Worm (Caenorhabditis elegans) whole organism, late embryonic: ENCODE results near the gene F41G3.3.
A peak's percentile ranks its signal among the peaks of the same experiment; 100 is the strongest.

Experiments
- C08G9.2 ChIP-seq: sonication (generic microtip); optimal IDR thresholded peaks from 2 replicates; lab custom pipeline; 2016; ENCODE audit warnings: mild to moderate bottlenecking, missing genetic modification characterization, moderate library complexity, missing compliant biosample characterization
- F13H6.1 ChIP-seq: sonication (generic microtip); optimal IDR thresholded peaks from 2 replicates; lab custom pipeline; 2016; ENCODE audit warnings: missing genetic modification characterization, missing compliant biosample characterization
- T23F11.4 ChIP-seq: fragments of 200-800 bp; sonication (Bioruptor generic); optimal IDR thresholded peaks from 2 replicates; lab custom pipeline; 2018; ENCODE audit warnings: mild to moderate bottlenecking, missing genetic modification characterization, missing compliant biosample characterization
- Y22D7AL.16 ChIP-seq: sonication (generic microtip); optimal IDR thresholded peaks from 2 replicates; lab custom pipeline; 2016; ENCODE audit warnings: missing genetic modification characterization, missing compliant biosample characterization
- ama-1 ChIP-seq: fragments of 150-350 bp; optimal IDR thresholded peaks from 2 replicates; lab custom pipeline; 2014
- ceh-18 ChIP-seq: sonication (generic microtip); optimal IDR thresholded peaks from 2 replicates; lab custom pipeline; 2016; ENCODE audit warnings: missing genetic modification characterization, missing compliant biosample characterization
- ceh-19 ChIP-seq: fragments of 200-800 bp; sonication (Bioruptor generic); optimal IDR thresholded peaks from 2 replicates; lab custom pipeline; 2018; ENCODE audit warnings: mild to moderate bottlenecking, missing genetic modification characterization, missing compliant biosample characterization
- ceh-2 ChIP-seq: sonication (generic microtip); optimal IDR thresholded peaks from 2 replicates; lab custom pipeline; 2016; ENCODE audit warnings: missing genotype, missing genetic modification characterization, missing compliant biosample characterization
- ceh-31 ChIP-seq: sonication (generic microtip); optimal IDR thresholded peaks from 2 replicates; lab custom pipeline; 2016; ENCODE audit warnings: missing genetic modification characterization, missing compliant biosample characterization
- ceh-34 ChIP-seq: sonication (generic microtip); optimal IDR thresholded peaks from 2 replicates; lab custom pipeline; 2016; ENCODE audit warnings: mild to moderate bottlenecking, missing genetic modification characterization, missing compliant biosample characterization
- ceh-45 ChIP-seq: fragments of 200-800 bp; sonication (Bioruptor generic); IDR thresholded peaks from 2 replicates; pipeline ENCODE4 v1.3.6; 2022; ENCODE audit warnings: missing genetic modification reagents, missing genetic modification characterization, missing compliant biosample characterization
- ceh-48 ChIP-seq: sonication (generic microtip); optimal IDR thresholded peaks from 2 replicates; lab custom pipeline; 2016; ENCODE audit warnings: missing genetic modification characterization, inconsistent platforms, missing compliant biosample characterization
- ceh-6 ChIP-seq: fragments of 200-800 bp; sonication (Bioruptor generic); optimal IDR thresholded peaks from 2 replicates; lab custom pipeline; 2018; ENCODE audit warnings: mild to moderate bottlenecking, missing genetic modification characterization, missing compliant biosample characterization
- che-1 ChIP-seq: sonication (generic microtip); optimal IDR thresholded peaks from 2 replicates; lab custom pipeline; 2016; ENCODE audit warnings: mild to moderate bottlenecking, missing genetic modification characterization, missing compliant biosample characterization
- elt-2 ChIP-seq: sonication (generic microtip); optimal IDR thresholded peaks from 2 replicates; lab custom pipeline; 2016; ENCODE audit warnings: missing genetic modification reagents, missing genetic modification characterization, missing compliant biosample characterization
- elt-4 ChIP-seq: sonication (generic microtip); optimal IDR thresholded peaks from 2 replicates; lab custom pipeline; 2016; ENCODE audit warnings: missing genetic modification characterization, missing compliant biosample characterization
- ets-4 ChIP-seq: sonication (generic microtip); optimal IDR thresholded peaks from 2 replicates; lab custom pipeline; 2016; ENCODE audit warnings: missing genetic modification characterization, missing compliant biosample characterization
- fkh-10 ChIP-seq: fragments of 150-350 bp; optimal IDR thresholded peaks from 2 replicates; lab custom pipeline; 2014; ENCODE audit warnings: missing biosample characterization, missing genetic modification reagents, missing genetic modification characterization
- fkh-6 ChIP-seq: sonication (generic microtip); optimal IDR thresholded peaks from 2 replicates; lab custom pipeline; 2016; ENCODE audit warnings: missing genetic modification characterization, missing compliant biosample characterization
- hlh-15 ChIP-seq: sonication (generic microtip); optimal IDR thresholded peaks from 2 replicates; lab custom pipeline; 2016; ENCODE audit warnings: missing genetic modification characterization, missing compliant biosample characterization
- hlh-30 ChIP-seq: sonication (generic microtip); optimal IDR thresholded peaks from 2 replicates; lab custom pipeline; 2017; ENCODE audit warnings: antibody characterized with exemption, missing genetic modification characterization, missing compliant biosample characterization; ENCODE audit not compliant: insufficient read depth
- hlh-8 ChIP-seq: sonication (generic microtip); optimal IDR thresholded peaks from 2 replicates; lab custom pipeline; 2016; ENCODE audit warnings: missing genotype, missing genetic modification characterization, missing compliant biosample characterization
- lim-6 ChIP-seq: sonication (generic microtip); optimal IDR thresholded peaks from 2 replicates; lab custom pipeline; 2016; ENCODE audit warnings: missing genetic modification characterization, missing compliant biosample characterization
- lin-11 ChIP-seq: fragments of 200-800 bp; sonication (Bioruptor generic); optimal IDR thresholded peaks from 2 replicates; lab custom pipeline; 2018; ENCODE audit warnings: mild to moderate bottlenecking, missing genetic modification characterization, missing compliant biosample characterization
- madf-2 ChIP-seq: sonication (generic microtip); optimal IDR thresholded peaks from 2 replicates; lab custom pipeline; 2017; ENCODE audit warnings: missing genetic modification characterization, missing compliant biosample characterization
- mec-3 ChIP-seq: sonication (generic microtip); optimal IDR thresholded peaks from 2 replicates; lab custom pipeline; 2016; ENCODE audit warnings: borderline replicate concordance, missing genetic modification characterization, missing compliant biosample characterization
- nfya-1 ChIP-seq: sonication (generic microtip); optimal IDR thresholded peaks from 2 replicates; lab custom pipeline; 2017; ENCODE audit warnings: missing genetic modification characterization, mild to moderate bottlenecking, missing compliant biosample characterization, antibody characterized with exemption, moderate library complexity
- nhr-11 ChIP-seq: fragments of 150-350 bp; optimal IDR thresholded peaks from 2 replicates; lab custom pipeline; 2014; ENCODE audit warnings: missing biosample characterization, missing genetic modification characterization
- nhr-232 ChIP-seq: sonication (generic microtip); optimal IDR thresholded peaks from 2 replicates; lab custom pipeline; 2016; ENCODE audit warnings: missing genetic modification characterization, missing compliant biosample characterization
- npax-4 ChIP-seq: sonication (generic microtip); optimal IDR thresholded peaks from 2 replicates; lab custom pipeline; 2016; ENCODE audit warnings: missing genetic modification characterization, missing compliant biosample characterization
- odd-2 ChIP-seq: sonication (generic microtip); optimal IDR thresholded peaks from 2 replicates; lab custom pipeline; 2017; ENCODE audit warnings: antibody characterized with exemption, mild to moderate bottlenecking, missing genetic modification characterization, missing compliant biosample characterization
- pag-3 ChIP-seq: sonication (generic microtip); optimal IDR thresholded peaks from 2 replicates; lab custom pipeline; 2016; ENCODE audit warnings: missing compliant biosample characterization, missing genetic modification characterization, borderline replicate concordance
- pat-9 ChIP-seq: fragments of 200-800 bp; sonication (Bioruptor generic); optimal IDR thresholded peaks from 2 replicates; lab custom pipeline; 2018; ENCODE audit warnings: mild to moderate bottlenecking, missing genetic modification characterization, moderate library complexity, missing compliant biosample characterization
- pax-1 ChIP-seq: fragments of 150-350 bp; optimal IDR thresholded peaks from 2 replicates; lab custom pipeline; 2014; ENCODE audit warnings: missing biosample characterization, missing genetic modification characterization
- pha-4 ChIP-seq: fragments of 150-350 bp; optimal IDR thresholded peaks from 2 replicates; lab custom pipeline; 2018; ENCODE audit warnings: missing biosample characterization, missing genetic modification reagents, missing genetic modification characterization
- pqm-1 ChIP-seq: sonication (generic microtip); optimal IDR thresholded peaks from 2 replicates; lab custom pipeline; 2016; ENCODE audit warnings: missing genetic modification characterization, missing compliant biosample characterization
- pros-1 ChIP-seq: fragments of 150-350 bp; optimal IDR thresholded peaks from 2 replicates; lab custom pipeline; 2014; ENCODE audit warnings: missing biosample characterization, missing genetic modification reagents, missing genetic modification characterization
- ref-2 ChIP-seq: sonication (generic microtip); optimal IDR thresholded peaks from 2 replicates; lab custom pipeline; 2016; ENCODE audit warnings: missing genetic modification characterization, missing compliant biosample characterization
- rnt-1 ChIP-seq: sonication (generic microtip); optimal IDR thresholded peaks from 2 replicates; lab custom pipeline; 2016; ENCODE audit warnings: missing genetic modification characterization, missing compliant biosample characterization
- sdc-2 ChIP-seq: sonication (generic microtip); optimal IDR thresholded peaks from 2 replicates; lab custom pipeline; 2016; ENCODE audit warnings: missing genotype, missing genetic modification characterization, missing compliant biosample characterization
- sox-2 ChIP-seq: fragments of 200-800 bp; sonication (Bioruptor generic); IDR thresholded peaks from 2 replicates; pipeline ENCODE4 v1.3.6; 2022; ENCODE audit warnings: missing genetic modification reagents, missing genetic modification characterization, missing compliant biosample characterization
- syd-9 ChIP-seq: sonication (generic microtip); optimal IDR thresholded peaks from 2 replicates; lab custom pipeline; 2016; ENCODE audit warnings: mild to moderate bottlenecking, missing genetic modification characterization, moderate library complexity, missing compliant biosample characterization
- ttx-3 ChIP-seq: sonication (generic microtip); optimal IDR thresholded peaks from 2 replicates; lab custom pipeline; 2016; ENCODE audit warnings: missing genetic modification reagents, missing genetic modification characterization, missing compliant biosample characterization
- unc-3 ChIP-seq, 2 experiments: fragments of 200-800 bp in 1 of 2; sonication (Bioruptor generic) in 1 of 2; sonication (generic microtip) in 1 of 2; conservative IDR thresholded peaks in 1 of 2; optimal IDR thresholded peaks in 1 of 2; 2 replicates each; pipeline versions ENCODE4 v1.3.6 to Lab custom; 2016 to 2022; ENCODE audit warnings: missing compliant biosample characterization in 2 of 2, missing genetic modification characterization in 2 of 2, missing genetic modification reagents in 1 of 2
- unc-42 ChIP-seq: sonication (generic microtip); optimal IDR thresholded peaks from 2 replicates; lab custom pipeline; 2016; ENCODE audit warnings: missing genotype, missing genetic modification characterization, missing compliant biosample characterization
- unc-86 ChIP-seq: sonication (generic microtip); optimal IDR thresholded peaks from 2 replicates; lab custom pipeline; 2016; ENCODE audit warnings: missing genetic modification characterization, missing compliant biosample characterization
- ztf-16 ChIP-seq: sonication (generic microtip); optimal IDR thresholded peaks from 2 replicates; lab custom pipeline; 2017; ENCODE audit warnings: missing genetic modification characterization, missing compliant biosample characterization

Gene F41G3.3

DNA sequence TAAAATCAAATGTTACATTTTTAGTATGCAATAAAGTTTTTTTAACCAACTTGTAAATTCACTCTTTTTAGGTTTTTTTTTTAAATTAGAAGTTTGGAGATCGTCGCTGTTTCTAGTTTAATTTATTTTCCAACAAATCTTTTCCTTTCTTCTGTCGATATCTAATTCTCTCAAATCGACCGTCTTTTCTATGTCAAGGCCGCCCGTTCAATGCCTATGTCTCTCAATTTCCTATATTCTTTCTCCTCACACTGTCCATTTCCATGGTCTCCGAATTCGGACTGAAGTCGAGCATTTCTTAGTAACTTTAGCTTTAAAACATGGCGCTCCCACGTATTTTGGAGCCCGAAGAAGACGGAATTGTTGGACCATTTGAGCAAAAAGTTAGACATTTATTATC is 39.7 kb upstream of the F41G3.3 start, which contains the start of the genes T14B4.5 and T14B4.20:
Gene T14B4.5, plus strand, starts transcription at position 226 of the 400 bp plus-strand sequence.
Gene T14B4.20, plus strand, starts transcription at position 264 of the 400 bp plus-strand sequence.
- TF ChIP-seq npax-4, result no peak
- no peak for TF ChIP-seq sdc-2 (tag; lab: Kevin White, UChicago)
- no peak for TF ChIP-seq ceh-31
- no peak for TF ChIP-seq mec-3 (tag; lab: Kevin White, UChicago)
- TF ChIP-seq unc-42 (tag; lab: Kevin White, UChicago), result no peak
- no peak for TF ChIP-seq ceh-6 (GFP tag; lab: Kevin White, UChicago)
- no peak for TF ChIP-seq unc-86 (tag; lab: Kevin White, UChicago)
- TF ChIP-seq hlh-8 (tag; lab: Kevin White, UChicago), result no peak
- no peak for TF ChIP-seq fkh-6 (tag; lab: Kevin White, UChicago)

DNA sequence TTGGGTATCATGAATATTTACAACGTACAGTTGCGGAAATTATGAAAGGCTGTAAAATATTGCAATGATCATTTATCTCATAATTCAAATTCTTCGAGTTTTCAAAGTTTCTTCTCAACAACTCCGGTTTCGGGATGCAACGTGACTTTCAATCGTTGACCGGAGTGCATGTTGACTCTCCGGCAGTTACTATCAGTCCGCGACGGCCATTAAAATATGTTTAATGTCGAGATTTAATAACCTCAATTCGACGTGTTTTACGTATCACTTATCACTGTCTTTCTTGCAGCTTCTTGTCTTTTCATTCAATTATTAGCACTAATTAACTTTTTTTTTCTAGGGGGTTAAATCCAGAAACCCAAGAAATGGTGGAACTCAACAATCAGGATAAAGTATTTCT is 38.1 kb upstream of the F41G3.3 start, which contains the start of gene tsp-10:
Gene tsp-10, plus strand, starts transcription at position 366 of the 400 bp plus-strand sequence.
- TF ChIP-seq pat-9 (no peak), pha-4 (tag; lab: Kevin White, UChicago) (no peak), ceh-19 (GFP tag; lab: Kevin White, UChicago) (no peak), nfya-1 (no peak), pqm-1 (tag; lab: Kevin White, UChicago) (no peak), rnt-1 (tag; lab: Kevin White, UChicago) (no peak), elt-4 (tag; lab: Kevin White, UChicago) (no peak), ceh-45 (GFP tag; lab: Robert Waterston, UW) (no peak), pros-1 (no peak), sox-2 (no peak)

DNA sequence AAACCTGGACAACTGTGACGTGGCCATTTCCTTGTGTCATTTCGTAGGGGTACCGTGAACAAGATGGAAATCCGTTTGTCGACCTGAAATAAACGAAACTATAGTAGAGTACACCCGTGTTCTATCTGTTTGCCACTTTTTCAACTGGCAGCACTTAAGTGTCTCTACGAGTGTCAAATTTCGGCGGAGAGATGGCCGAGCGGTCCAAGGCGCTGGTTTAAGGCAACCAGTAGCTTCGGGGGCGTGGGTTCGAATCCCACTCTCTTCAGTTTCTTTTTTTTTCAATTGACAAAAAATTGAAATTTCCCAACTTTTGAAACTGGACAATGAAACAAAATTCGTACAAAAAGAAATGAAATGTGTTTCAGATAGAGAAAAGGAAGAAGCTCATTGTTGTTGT is 34.8 kb upstream of the F41G3.3 start:
- peak; percentile 96 for TF ChIP-seq ceh-34 (tag; lab: Kevin White, UChicago)
- TF ChIP-seq T23F11.4 (GFP tag; lab: Kevin White, UChicago), result no peak
- no peak for TF ChIP-seq pros-1
- peak; percentile 14 for TF ChIP-seq lin-11 (tag; lab: Kevin White, UChicago)
- peak; percentile 14 for TF ChIP-seq ceh-48 (tag; lab: Kevin White, UChicago)
- TF ChIP-seq sox-2, result no peak
- TF ChIP-seq unc-86 (tag; lab: Kevin White, UChicago), result no peak
- TF ChIP-seq ets-4 (tag; lab: Kevin White, UChicago), result no peak
- TF ChIP-seq hlh-15 (tag; lab: Kevin White, UChicago), result peak; percentile 51
- no peak for TF ChIP-seq madf-2 (tag; lab: Kevin White, UChicago)
- no peak for TF ChIP-seq pag-3 (tag; lab: Kevin White, UChicago)
- peak; percentile 21 for TF ChIP-seq ref-2 (tag; lab: Kevin White, UChicago)
- TF ChIP-seq hlh-30 (tag; lab: Kevin White, UChicago), result no peak
- TF ChIP-seq elt-2 (tag; lab: Kevin White, UChicago), result peak; percentile 17
- TF ChIP-seq C08G9.2 (tag; lab: Kevin White, UChicago), result no peak
- TF ChIP-seq nhr-232 (tag; lab: Kevin White, UChicago), result no peak
- no peak for TF ChIP-seq F13H6.1 (tag; lab: Kevin White, UChicago)
- TF ChIP-seq syd-9 (tag; lab: Kevin White, UChicago), result no peak
- TF ChIP-seq unc-3 (GFP tag; conservative IDR thresholded peaks at IDR 0.05; lab: Robert Waterston, UW), result no peak
- TF ChIP-seq unc-3 (tag; optimal IDR thresholded peaks at IDR 0.05; lab: Kevin White, UChicago), result no peak
- TF ChIP-seq fkh-10 (GFP tag; lab: Kevin White, UChicago), result no peak
- no peak for TF ChIP-seq mec-3 (tag; lab: Kevin White, UChicago)
- TF ChIP-seq rnt-1 (tag; lab: Kevin White, UChicago), result peak; percentile 28
- no peak for TF ChIP-seq ceh-45 (GFP tag; lab: Robert Waterston, UW)
- no peak for TF ChIP-seq pax-1
- no peak for TF ChIP-seq pha-4 (tag; lab: Kevin White, UChicago)
- no peak for TF ChIP-seq npax-4
- no peak for TF ChIP-seq pqm-1 (tag; lab: Kevin White, UChicago)
- TF ChIP-seq che-1 (tag; lab: Kevin White, UChicago), result peak; percentile 38
- TF ChIP-seq ceh-6 (GFP tag; lab: Kevin White, UChicago), result peak; percentile 13
- TF ChIP-seq nhr-11 (tag; lab: Kevin White, UChicago), result no peak
- peak; percentile 16 for TF ChIP-seq ztf-16 (tag; lab: Kevin White, UChicago)
- no peak for TF ChIP-seq ama-1
- TF ChIP-seq odd-2 (tag; lab: Kevin White, UChicago), result no peak
- TF ChIP-seq ceh-18 (tag; lab: Kevin White, UChicago), result peak; percentile 15
- TF ChIP-seq ceh-2 (tag; lab: Kevin White, UChicago), result no peak
- TF ChIP-seq ceh-31, result peak; percentile 28
- no peak for TF ChIP-seq pat-9
- TF ChIP-seq lim-6 (tag; lab: Kevin White, UChicago), result no peak
- no peak for TF ChIP-seq sdc-2 (tag; lab: Kevin White, UChicago)
- TF ChIP-seq elt-4 (tag; lab: Kevin White, UChicago), result no peak
- peak; percentile 31 for TF ChIP-seq Y22D7AL.16
- TF ChIP-seq ttx-3 (tag; lab: Kevin White, UChicago), result no peak
